Fruit fly (Drosophila melanogaster): Measurements from ENCODE around the gene Mkrn1.
A peak's percentile ranks its signal among the peaks of the same experiment; 100 is the strongest.

Gene Mkrn1

DNA sequence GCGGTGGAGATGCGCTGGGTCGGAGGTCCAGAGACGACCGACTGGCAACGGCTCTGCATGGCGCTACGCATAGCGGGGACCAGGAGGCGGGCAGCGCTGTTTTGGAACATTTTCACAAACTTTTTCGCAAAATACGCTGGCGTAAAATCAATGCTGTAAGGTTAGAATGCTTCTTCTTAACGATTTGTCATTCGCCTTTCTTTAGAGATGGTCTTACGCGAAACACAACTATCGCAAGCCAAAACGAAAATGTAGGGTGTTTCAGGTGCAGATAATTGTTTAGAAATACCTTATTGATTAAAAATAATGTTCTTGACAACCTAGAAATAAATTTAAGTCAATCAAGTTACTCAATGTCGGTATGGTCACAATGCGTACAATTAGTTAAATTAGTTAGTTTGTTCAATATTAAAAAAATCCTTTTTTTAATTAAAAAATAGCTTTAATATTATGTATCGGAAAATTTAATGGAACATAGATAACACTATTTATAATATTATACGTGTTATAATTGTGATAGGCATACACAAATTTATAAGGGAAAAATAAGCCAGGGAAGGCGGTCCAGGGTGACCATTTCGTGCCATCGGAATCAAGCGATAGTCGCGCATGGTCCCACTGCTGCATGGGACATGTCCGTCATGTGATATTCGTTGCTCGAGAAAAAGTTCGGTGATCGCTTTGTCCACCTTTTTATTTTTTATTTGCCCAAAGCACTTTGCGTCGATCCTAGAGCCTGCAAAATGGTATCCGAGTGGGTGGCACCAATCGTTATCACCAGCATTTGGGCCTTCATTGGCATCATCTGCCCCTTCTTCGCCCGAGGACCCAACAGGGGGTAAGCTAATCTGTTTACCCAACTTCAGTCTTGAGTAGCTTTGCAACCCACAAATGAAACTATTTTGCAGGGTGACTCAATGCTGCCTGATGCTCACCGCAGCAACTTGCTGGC lies 6.0 kb upstream of the Mkrn1 start, which contains the start of the genes COX8 and VhaM9.7-b (continued):
- peak; percentile 12 for TF ChIP-seq emc (GFP tag; optimal IDR thresholded peaks at IDR 0.05)
- no peak for TF ChIP-seq danr (GFP tag; IDR thresholded peaks at IDR 0.05)
- TF ChIP-seq dimm (GFP tag; IDR thresholded peaks at IDR 0.05) = no peak
- TF ChIP-seq Gug (GFP tag; IDR thresholded peaks at IDR 0.05) = peak; percentile 58; the same call in 2 of the 4 replicates
- no peak for TF ChIP-seq CG1529 (GFP tag; optimal IDR thresholded peaks at IDR 0.05)
- TF ChIP-seq aop (GFP tag; IDR thresholded peaks at IDR 0.05) = peak; percentile 11; the same call in 1 of the 2 replicates

DNA sequence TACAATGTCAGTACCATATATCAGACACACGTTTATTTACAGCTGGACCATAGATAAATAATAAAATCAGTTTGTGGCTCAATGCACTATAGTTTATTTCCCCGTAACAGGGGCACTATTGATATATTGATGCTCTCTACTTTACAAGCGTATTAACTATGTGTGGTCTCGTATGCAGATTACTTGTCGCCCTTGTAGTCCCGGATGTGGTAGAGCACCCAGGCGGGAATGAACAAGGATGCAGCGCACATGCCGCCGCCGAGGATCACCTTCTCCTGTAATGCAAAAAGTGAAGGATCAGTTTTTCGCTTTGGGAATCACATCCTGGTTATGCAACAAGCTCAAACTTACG lies 5.4 kb upstream of the Mkrn1 start:
- TF ChIP-seq maf-S (GFP tag; optimal IDR thresholded peaks at IDR 0.05) = no peak
- TF ChIP-seq CG8281 (tag; optimal IDR thresholded peaks at IDR 0.05) = peak; percentile 90
- TF ChIP-seq CG5180 (GFP tag; optimal IDR thresholded peaks at IDR 0.05) = no peak

DNA sequence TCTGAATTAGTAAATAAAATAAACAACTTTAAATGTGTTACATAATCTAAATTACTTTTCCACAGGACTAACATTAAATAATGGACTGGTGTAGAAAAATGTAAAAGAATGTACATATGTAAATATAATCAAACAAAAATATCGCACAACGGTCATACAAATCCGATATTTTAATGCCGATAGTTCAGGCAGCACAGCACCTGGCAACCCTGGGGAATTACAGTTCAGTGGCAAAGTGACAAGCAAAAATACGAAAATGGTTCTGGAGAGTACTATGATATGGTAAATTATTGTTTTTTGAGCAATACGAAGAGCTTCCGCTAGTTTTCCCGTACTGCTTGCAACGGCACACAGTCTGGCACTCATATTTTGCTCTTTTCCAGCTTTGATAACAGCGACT lies 3.3 kb upstream of the Mkrn1 start, which contains the start of gene Rpn10:
Gene Rpn10 (plus strand): TSS at position 144 of the 400 bp plus-strand sequence.
- TF ChIP-seq CG10565 (GFP tag; optimal IDR thresholded peaks at IDR 0.05) (no peak), CG6175 (GFP tag; IDR thresholded peaks at IDR 0.05) (no peak), CG11504 (tag; optimal IDR thresholded peaks at IDR 0.05) (no peak), CG14050 (GFP tag; IDR thresholded peaks at IDR 0.05) (no peak), BtbVII (GFP tag; optimal IDR thresholded peaks at IDR 0.05) (no peak), ro (GFP tag; IDR thresholded peaks at IDR 0.05) (no peak), HLHmδ (GFP tag; optimal IDR thresholded peaks at IDR 0.05) (no peak), scrt (GFP tag; optimal IDR thresholded peaks at IDR 0.05) (no peak), bigmax (GFP tag; optimal IDR thresholded peaks at IDR 0.05) (no peak), lov (optimal IDR thresholded peaks at IDR 0.05) (no peak), lov (GFP tag; IDR thresholded peaks at IDR 0.05) (no peak), CG15011 (GFP tag; optimal IDR thresholded peaks at IDR 0.05) (no peak), CG12236 (GFP tag; optimal IDR thresholded peaks at IDR 0.05) (no peak), crc (GFP tag; optimal IDR thresholded peaks at IDR 0.05) (no peak), Dad (GFP tag; optimal IDR thresholded peaks at IDR 0.05) (no peak), oc (tag; optimal IDR thresholded peaks at IDR 0.05) (no peak), zf30C (GFP tag; optimal IDR thresholded peaks at IDR 0.05) (peak; percentile 78), D (optimal IDR thresholded peaks at IDR 0.05) (no peak), D (GFP tag; optimal IDR thresholded peaks at IDR 0.05) (no peak), Tbp (GFP tag; optimal IDR thresholded peaks at IDR 0.05) (no peak), CG4360 (GFP tag; IDR thresholded peaks at IDR 0.05) (no peak), Dfd (GFP tag; optimal IDR thresholded peaks at IDR 0.05) (no peak), lbe (GFP tag; optimal IDR thresholded peaks at IDR 0.05) (no peak), CG31365 (tag; optimal IDR thresholded peaks at IDR 0.05) (no peak), Ptx1 (GFP tag; IDR thresholded peaks at IDR 0.05) (no peak), bsh (GFP tag; optimal IDR thresholded peaks at IDR 0.05) (no peak), CG13123 (GFP tag; optimal IDR thresholded peaks at IDR 0.05) (no peak), CG15696 (tag; optimal IDR thresholded peaks at IDR 0.05) (no peak), odd (GFP tag; optimal IDR thresholded peaks at IDR 0.05) (no peak), CG11723 (GFP tag; optimal IDR thresholded peaks at IDR 0.05) (no peak), CG4707 (GFP tag; optimal IDR thresholded peaks at IDR 0.05) (no peak), Dip2 (GFP tag; IDR thresholded peaks at IDR 0.05) (no peak), chinmo (GFP tag; IDR thresholded peaks at IDR 0.05; ENCODE audit: partially characterized antibody) (peak; percentile 94), dmrt99B (tag; optimal IDR thresholded peaks at IDR 0.05) (no peak), CG8281 (tag; optimal IDR thresholded peaks at IDR 0.05) (no peak), CG30431 (GFP tag; optimal IDR thresholded peaks at IDR 0.05) (no peak), sc (optimal IDR thresholded peaks at IDR 0.05) (no peak), sc (GFP tag; optimal IDR thresholded peaks at IDR 0.05) (no peak), seq (GFP tag; IDR thresholded peaks at IDR 0.05) (no peak)

All from whole organism, embryonic.